Fruit fly (Drosophila melanogaster) Kc167 (cell line): ENCODE results near the gene Cpr62Bc.

Experiments
- Myc ChIP-seq: fragments of >200 bp; optimal IDR thresholded peaks from 2 replicates; lab custom pipeline; 2017; ENCODE audit warnings: missing external identifiers
- Sin3A ChIP-seq: fragments of >200 bp; optimal IDR thresholded peaks from 2 replicates; lab custom pipeline; 2018; ENCODE audit warnings: missing external identifiers
- h ChIP-seq: fragments of >200 bp; optimal IDR thresholded peaks from 3 replicates; lab custom pipeline; 2018; ENCODE audit warnings: missing external identifiers
- insv ChIP-seq: fragments of >200 bp; optimal IDR thresholded peaks from 3 replicates; lab custom pipeline; 2018; ENCODE audit warnings: missing external identifiers
- psq ChIP-seq: fragments of >200 bp; optimal IDR thresholded peaks from 2 replicates; lab custom pipeline; 2017; ENCODE audit warnings: missing external identifiers
- ttk ChIP-seq: sonication (Bioruptor generic); optimal IDR thresholded peaks from 2 replicates; lab custom pipeline; 2017; ENCODE audit warnings: missing external identifiers

Cpr62Bc gene

DNA sequence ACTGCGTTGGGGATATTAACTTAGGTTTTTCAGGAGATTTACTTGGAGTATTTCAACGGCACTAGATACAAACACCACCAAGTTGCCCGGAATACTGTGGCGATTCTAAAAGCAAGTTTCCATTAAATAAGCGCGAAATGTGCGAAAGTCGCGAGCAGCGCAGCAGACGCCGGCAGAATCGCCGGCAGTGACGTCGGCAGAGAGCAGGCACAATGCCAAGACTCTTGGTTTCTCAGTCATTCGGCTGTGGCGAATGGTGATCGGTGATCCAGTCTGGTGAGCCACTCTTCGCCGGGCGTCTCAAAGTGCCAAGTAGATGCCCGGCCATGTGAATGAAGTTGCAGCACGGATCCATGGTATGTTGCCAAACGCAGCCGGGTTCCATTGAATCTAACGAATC, 6.8 kb downstream of the Cpr62Bc start, which contains the start of gene Cpr62Bb:
Cpr62Bb (minus strand) TSS at position 101 of the 400 bp plus-strand sequence.
- no peak for TF ChIP-seq Myc (lab: Kevin White, UChicago)

DNA sequence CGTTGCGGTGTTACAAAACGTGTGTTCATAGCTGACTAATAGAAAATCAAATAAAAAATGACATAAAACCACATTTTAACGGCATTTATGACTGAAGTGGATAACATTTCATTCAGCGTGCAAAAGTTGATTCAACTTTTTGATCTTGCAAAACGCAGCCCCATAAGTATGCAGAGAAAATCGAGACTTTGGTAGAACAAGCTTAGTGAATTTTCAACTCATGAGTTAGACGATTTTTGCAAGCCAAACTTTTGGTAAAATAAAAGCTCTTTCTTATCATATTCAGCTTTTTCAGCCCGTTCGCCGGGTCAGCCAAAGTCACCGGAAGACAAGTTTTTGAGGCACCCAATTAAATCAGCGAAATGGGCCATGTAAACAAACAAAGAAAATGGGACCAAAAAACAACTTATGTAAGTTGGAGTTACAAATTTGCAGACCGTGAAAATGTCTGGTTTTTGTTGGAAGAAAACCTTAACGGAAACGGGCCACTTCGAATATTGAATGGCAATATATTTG, 10.1 kb downstream of the Cpr62Bc start, which contains the start of gene Cpr62Ba:
Cpr62Ba (minus strand) TSS at position 31 of the 516 bp plus-strand sequence.
- no peak for TF ChIP-seq h (lab: Kevin White, UChicago)
- no peak for TF ChIP-seq psq (lab: Kevin White, UChicago)
- no peak for TF ChIP-seq Sin3A (lab: Kevin White, UChicago)
- no peak for TF ChIP-seq insv (lab: Kevin White, UChicago)
- TF ChIP-seq ttk (lab: Kevin White, UChicago): no peak
- no peak for TF ChIP-seq Myc (lab: Kevin White, UChicago)

DNA sequence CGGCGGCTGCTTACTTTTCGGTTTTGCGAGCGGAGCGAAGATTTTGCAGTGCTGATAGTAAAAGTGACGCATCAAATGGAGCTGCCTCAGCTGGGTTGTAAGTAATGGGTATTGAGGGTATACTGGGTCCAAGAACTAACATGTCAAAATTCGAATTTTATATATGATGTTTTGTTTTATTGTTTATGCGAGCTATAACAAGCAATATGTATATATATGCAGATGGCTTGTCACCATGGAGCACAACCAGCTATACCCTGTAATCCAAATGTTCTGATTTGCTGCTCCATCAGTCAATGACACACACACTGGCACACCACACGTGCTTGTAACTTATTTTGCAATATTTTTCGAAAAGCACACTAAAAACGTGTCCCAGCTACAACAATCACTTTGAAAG, 12.3 kb downstream of the Cpr62Bc start:
- TF ChIP-seq Sin3A (lab: Kevin White, UChicago): no peak

DNA sequence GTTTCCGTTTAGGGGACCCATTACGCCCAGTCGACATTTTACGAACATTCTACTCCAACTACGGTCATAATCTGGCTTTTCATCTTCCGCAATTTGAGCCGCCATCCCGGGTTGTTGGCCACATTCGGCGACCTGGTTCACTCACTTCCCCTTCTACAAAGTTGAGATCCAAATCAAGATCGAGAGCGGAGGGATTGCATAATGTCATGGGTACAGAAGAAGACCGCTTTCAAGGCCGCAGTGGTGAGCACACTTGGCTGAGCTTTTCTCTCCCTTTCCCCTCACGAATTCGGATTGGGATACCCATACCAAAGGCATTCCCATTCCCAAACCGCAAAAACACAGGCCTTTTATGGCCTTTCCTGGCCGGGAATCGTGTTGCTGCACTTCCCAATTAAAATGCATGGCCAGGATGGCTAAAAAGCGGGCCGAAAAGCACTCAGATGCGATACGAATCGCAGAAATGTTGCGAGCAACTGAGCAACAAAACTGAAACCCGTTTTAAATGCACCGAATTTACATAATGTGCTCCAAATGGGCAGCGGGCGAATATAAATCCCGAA, 14.0 kb downstream of the Cpr62Bc start:
- TF ChIP-seq ttk (lab: Kevin White, UChicago) (no peak), Sin3A (lab: Kevin White, UChicago) (no peak), psq (lab: Kevin White, UChicago) (no peak), Myc (lab: Kevin White, UChicago) (no peak), h (lab: Kevin White, UChicago) (no peak), insv (lab: Kevin White, UChicago) (no peak)

DNA sequence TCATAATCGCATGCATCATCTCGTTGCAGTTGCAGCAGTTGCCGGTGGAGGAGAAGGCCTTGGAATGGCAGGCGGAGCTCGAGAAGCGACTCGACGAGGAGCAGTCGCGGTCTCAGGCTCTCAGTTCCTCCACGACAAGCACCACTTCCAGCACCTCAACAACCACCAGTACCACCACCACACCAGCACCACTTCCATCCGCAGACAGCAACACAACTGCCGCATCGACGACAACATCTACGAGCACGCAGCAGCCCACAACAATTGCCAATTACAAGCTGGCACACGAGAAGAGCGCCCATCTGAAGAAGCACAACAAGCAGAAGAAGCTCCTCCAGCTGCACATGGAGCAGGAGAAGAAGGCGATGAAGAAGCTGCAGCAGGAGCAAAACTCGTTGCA, 19.5 kb downstream of the Cpr62Bc start:
- no peak for TF ChIP-seq h (lab: Kevin White, UChicago)
- no peak for TF ChIP-seq psq (lab: Kevin White, UChicago)

DNA sequence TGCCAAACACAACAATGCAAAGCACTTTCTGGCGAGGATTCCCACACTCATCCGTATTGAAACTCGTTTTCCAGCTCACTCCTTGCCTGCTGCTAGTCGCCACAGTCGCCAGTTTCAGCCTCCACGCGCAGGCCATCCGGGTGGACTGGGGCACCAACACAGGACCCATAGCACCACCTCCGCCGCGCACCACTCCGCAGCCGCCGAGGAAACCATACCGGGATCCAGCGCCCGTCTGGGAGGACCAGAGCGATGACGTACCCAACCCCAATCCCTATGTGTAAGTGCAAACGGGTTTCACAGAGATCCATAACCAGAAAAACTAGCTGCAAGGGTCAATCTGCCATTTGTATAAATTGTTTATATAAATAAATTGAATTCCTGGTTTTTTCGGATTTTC, 20.7 kb downstream of the Cpr62Bc start:
- no peak for TF ChIP-seq ttk (lab: Kevin White, UChicago)
- TF ChIP-seq h (lab: Kevin White, UChicago): no peak
- no peak for TF ChIP-seq psq (lab: Kevin White, UChicago)
- TF ChIP-seq Myc (lab: Kevin White, UChicago): no peak
- TF ChIP-seq insv (lab: Kevin White, UChicago): no peak
- no peak for TF ChIP-seq Sin3A (lab: Kevin White, UChicago)

DNA sequence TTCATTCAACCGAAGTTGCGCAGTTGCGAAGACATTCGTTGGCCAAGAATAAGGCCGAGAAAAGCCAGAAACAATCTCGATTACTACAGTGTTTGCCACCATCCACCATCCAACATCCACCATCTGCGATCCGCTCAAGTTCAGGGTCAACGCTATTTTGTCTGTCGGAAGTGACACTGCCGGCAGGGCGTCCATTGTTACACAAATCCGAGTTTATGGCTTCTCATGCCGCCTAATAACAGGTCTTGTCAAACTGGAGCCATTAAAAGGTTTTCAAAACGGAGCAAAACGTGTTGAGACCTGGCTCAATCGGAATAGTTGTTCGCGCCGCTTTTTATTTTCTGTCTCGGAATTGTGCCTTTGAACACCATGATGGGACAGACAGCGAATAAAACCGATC, 23.1 kb downstream of the Cpr62Bc start:
- no peak for TF ChIP-seq h (lab: Kevin White, UChicago)
- TF ChIP-seq Sin3A (lab: Kevin White, UChicago): no peak
- TF ChIP-seq ttk (lab: Kevin White, UChicago): no peak
- no peak for TF ChIP-seq psq (lab: Kevin White, UChicago)
- no peak for TF ChIP-seq insv (lab: Kevin White, UChicago)
- no peak for TF ChIP-seq Myc (lab: Kevin White, UChicago)

DNA sequence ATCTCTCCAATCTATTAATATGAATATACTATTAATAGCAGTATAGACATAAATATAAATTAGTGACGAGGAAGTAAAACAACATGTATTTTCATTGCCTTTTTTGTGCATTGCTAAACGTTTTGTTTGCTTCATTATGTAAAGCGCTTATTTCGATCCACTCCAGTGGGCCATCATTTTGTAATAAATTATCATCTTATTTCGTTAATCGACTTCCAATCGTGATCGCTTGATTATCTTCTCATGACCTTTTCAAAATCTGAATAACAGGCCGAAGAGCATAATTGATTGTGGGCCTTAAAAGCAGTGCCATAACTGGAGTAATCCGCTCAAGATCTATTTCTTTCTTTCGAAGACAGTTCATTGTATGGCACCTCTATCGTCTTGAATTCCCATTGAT, 24.5 kb downstream of the Cpr62Bc start:
- TF ChIP-seq insv (lab: Kevin White, UChicago): no peak
- no peak for TF ChIP-seq h (lab: Kevin White, UChicago)
- TF ChIP-seq Sin3A (lab: Kevin White, UChicago): no peak
- TF ChIP-seq ttk (lab: Kevin White, UChicago): no peak
- TF ChIP-seq Myc (lab: Kevin White, UChicago): no peak
- no peak for TF ChIP-seq psq (lab: Kevin White, UChicago)

DNA sequence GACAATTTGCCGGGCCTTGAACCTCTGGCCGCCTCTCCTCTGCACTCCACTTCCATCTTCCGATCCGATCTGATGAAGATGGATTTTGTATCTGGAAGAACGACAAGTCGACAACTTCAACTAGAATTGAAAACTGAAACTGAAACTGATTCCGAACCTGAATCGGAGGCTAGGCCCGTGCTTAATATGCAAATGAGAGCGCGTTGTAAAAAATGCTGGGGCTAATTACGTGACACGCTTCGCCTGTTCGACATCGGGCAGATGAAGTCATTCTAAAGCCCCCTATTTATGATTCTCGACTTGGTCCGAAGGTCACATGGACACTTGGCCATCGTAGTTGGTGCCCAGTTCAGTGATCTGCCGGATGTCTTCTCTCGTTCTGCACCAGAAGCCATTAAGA, 25.3 kb downstream of the Cpr62Bc start:
- TF ChIP-seq h (lab: Kevin White, UChicago) (no peak), insv (lab: Kevin White, UChicago) (no peak), ttk (lab: Kevin White, UChicago) (no peak)

DNA sequence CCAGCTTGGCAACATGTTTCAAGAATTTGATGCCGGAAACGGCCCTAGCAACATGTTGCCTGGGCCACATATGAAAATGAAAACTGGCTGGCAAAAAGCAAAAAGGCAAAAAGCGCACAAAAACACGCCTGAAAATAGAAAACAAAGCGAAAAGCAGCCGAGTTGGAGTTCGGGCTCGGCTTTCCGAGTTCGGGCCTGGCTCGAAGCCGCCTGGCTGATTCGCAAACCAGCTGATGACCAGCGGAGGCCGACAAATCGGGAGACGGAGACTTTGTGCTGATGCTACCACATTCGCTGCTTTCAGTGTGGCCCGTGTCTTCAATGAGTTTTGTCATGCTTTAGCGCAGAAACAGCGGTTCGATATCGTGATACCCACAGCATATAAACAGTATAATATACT, 31.6 kb downstream of the Cpr62Bc start, which contains the start of gene GV1:
GV1 (plus strand) TSS at position 301 of the 400 bp plus-strand sequence.
- no peak for TF ChIP-seq h (lab: Kevin White, UChicago)
- no peak for TF ChIP-seq insv (lab: Kevin White, UChicago)
- no peak for TF ChIP-seq ttk (lab: Kevin White, UChicago)
- TF ChIP-seq Sin3A (lab: Kevin White, UChicago): no peak
- no peak for TF ChIP-seq Myc (lab: Kevin White, UChicago)
- no peak for TF ChIP-seq psq (lab: Kevin White, UChicago)

DNA sequence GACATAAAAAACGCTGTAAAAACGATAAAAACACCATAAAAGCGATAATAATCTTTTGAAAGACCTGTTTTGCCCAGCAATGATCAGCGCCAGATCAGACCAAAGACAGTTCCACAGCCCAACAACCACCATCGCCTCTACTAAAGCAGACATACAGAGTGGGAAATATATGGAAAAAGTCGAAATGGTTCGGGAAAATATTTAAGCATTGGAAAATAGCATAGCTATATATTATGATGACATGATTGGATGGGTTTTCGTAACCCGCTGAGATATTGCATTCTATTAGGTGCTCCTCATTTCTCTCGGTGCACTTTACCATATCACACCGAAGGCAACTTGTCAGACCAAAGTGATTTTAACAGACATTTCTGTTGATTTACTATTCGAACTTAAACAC, 33.3 kb downstream of the Cpr62Bc start:
- no peak for TF ChIP-seq Sin3A (lab: Kevin White, UChicago)
- no peak for TF ChIP-seq h (lab: Kevin White, UChicago)
- TF ChIP-seq ttk (lab: Kevin White, UChicago): no peak
- TF ChIP-seq Myc (lab: Kevin White, UChicago): no peak
- no peak for TF ChIP-seq psq (lab: Kevin White, UChicago)
- TF ChIP-seq insv (lab: Kevin White, UChicago): no peak

DNA sequence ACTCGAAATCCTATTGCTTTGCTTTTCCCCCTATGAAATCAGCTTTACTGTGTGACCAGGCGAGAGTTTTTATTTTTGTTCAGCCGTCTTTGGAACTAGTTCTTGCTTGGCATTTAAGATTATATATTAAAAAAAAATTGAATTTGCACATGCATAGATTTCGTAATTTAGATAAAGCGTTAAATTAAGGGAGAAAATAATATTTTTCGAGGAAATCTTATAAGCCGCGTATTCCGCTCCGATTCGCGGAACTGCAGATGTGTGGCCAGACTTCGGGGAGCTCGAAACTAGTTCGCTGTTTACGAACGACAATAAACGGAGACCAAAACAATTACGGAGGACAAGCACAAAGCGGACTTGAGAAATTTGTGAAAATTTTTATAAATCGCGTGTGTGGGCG, 39.1 kb downstream of the Cpr62Bc start, which contains the start of the genes JTBR and CG42676:
JTBR (minus strand) TSS at position 55 of the 400 bp plus-strand sequence.
CG42676 (plus strand) TSS at position 306 of the 400 bp plus-strand sequence.
- TF ChIP-seq Sin3A (lab: Kevin White, UChicago) (no peak), h (lab: Kevin White, UChicago) (no peak), psq (lab: Kevin White, UChicago) (peak; percentile 58), ttk (lab: Kevin White, UChicago) (no peak)
